Worm (Caenorhabditis elegans) whole organism, young adult: ENCODE data around the gene col-147.

ENCODE experiments used
- B0261.1 ChIP-seq: sonication (generic microtip); optimal IDR thresholded peaks from 2 replicates; lab custom pipeline; 2016; ENCODE audit warnings: mild to moderate bottlenecking, missing genetic modification characterization, moderate library complexity, missing compliant biosample characterization
- C06A6.2 ChIP-seq: fragments of 200-800 bp; sonication (Bioruptor generic); conservative IDR thresholded peaks from 2 replicates; pipeline ENCODE4 v1.3.6; 2022; ENCODE audit warnings: missing genetic modification characterization, missing compliant biosample characterization
- Y56A3A.18 ChIP-seq: fragments of 200-800 bp; sonication (Bioruptor generic); IDR thresholded peaks from 2 replicates; pipeline ENCODE4 v1.3.6; 2022; ENCODE audit warnings: missing genetic modification reagents, missing genetic modification characterization, missing compliant biosample characterization
- ama-1 ChIP-seq, 3 experiments: fragments of 150-350 bp in 1 of 3; sonication (generic microtip) in 2 of 3; optimal IDR thresholded peaks; 2 replicates each; lab custom pipeline; 2014 to 2018; ENCODE audit warnings: missing biosample characterization in 2 of 3, missing genetic modification characterization in 2 of 3, missing genetic modification reagents in 2 of 3
- aptf-2 ChIP-seq: fragments of 200-800 bp; sonication (Bioruptor generic); conservative IDR thresholded peaks from 2 replicates; pipeline ENCODE4 v1.3.6; 2022; ENCODE audit warnings: missing genetic modification reagents, missing genetic modification characterization, missing compliant biosample characterization
- attf-3 ChIP-seq: fragments of 200-800 bp; sonication (Bioruptor generic); conservative IDR thresholded peaks from 2 replicates; pipeline ENCODE4 v1.3.6; 2022; ENCODE audit warnings: missing genetic modification reagents, missing genetic modification characterization, missing compliant biosample characterization
- ccch-3 ChIP-seq: fragments of 200-800 bp; sonication (Bioruptor generic); optimal IDR thresholded peaks from 2 replicates; lab custom pipeline; 2018; ENCODE audit warnings: mild to moderate bottlenecking, missing genetic modification characterization, missing compliant biosample characterization
- ceh-27 ChIP-seq: fragments of 200-800 bp; sonication (Bioruptor generic); optimal IDR thresholded peaks from 2 replicates; lab custom pipeline; 2018; ENCODE audit warnings: mild to moderate bottlenecking, missing genetic modification characterization, moderate library complexity, missing compliant biosample characterization
- ceh-40 ChIP-seq: fragments of 200-800 bp; sonication (Bioruptor generic); IDR thresholded peaks from 2 replicates; pipeline ENCODE4 v1.3.6; 2022; ENCODE audit warnings: missing genetic modification characterization, missing compliant biosample characterization
- ceh-58 ChIP-seq: fragments of 200-800 bp; sonication (Bioruptor generic); IDR thresholded peaks from 2 replicates; pipeline ENCODE4 v1.3.6; 2022; ENCODE audit warnings: missing genetic modification characterization, missing compliant biosample characterization
- chd-7 ChIP-seq: sonication (generic microtip); optimal IDR thresholded peaks from 2 replicates; lab custom pipeline; 2016; ENCODE audit warnings: mild to moderate bottlenecking, missing genetic modification characterization, moderate library complexity, missing compliant biosample characterization
- dpl-1 ChIP-seq: fragments of 150-350 bp; optimal IDR thresholded peaks from 2 replicates; lab custom pipeline; 2014; ENCODE audit warnings: missing biosample characterization, missing genetic modification reagents, missing genetic modification characterization
- egl-18 ChIP-seq: fragments of 200-800 bp; sonication (Bioruptor generic); IDR thresholded peaks from 2 replicates; pipeline ENCODE4 v1.3.6; 2022; ENCODE audit warnings: missing genetic modification reagents, missing genetic modification characterization, missing compliant biosample characterization
- egl-44 ChIP-seq: fragments of 200-800 bp; sonication (Bioruptor generic); IDR thresholded peaks from 2 replicates; pipeline ENCODE4 v1.3.6; 2022; ENCODE audit warnings: missing genetic modification reagents, missing genetic modification characterization, missing compliant biosample characterization
- lin-40 ChIP-seq: sonication (generic microtip); optimal IDR thresholded peaks from 2 replicates; lab custom pipeline; 2016; ENCODE audit warnings: missing genetic modification characterization, mild to moderate bottlenecking, missing compliant biosample characterization, missing genotype, missing genetic modification reagents
- lir-1 ChIP-seq: fragments of 200-800 bp; sonication (Bioruptor generic); conservative IDR thresholded peaks from 2 replicates; pipeline ENCODE4 v1.3.6; 2022; ENCODE audit warnings: missing genetic modification reagents, missing genetic modification characterization, missing compliant biosample characterization
- lsl-1 ChIP-seq: fragments of 200-800 bp; sonication (Bioruptor generic); optimal IDR thresholded peaks from 2 replicates; lab custom pipeline; 2018; ENCODE audit warnings: mild to moderate bottlenecking, missing genetic modification characterization, moderate library complexity, missing compliant biosample characterization
- lsy-27 ChIP-seq: sonication (generic microtip); optimal IDR thresholded peaks from 2 replicates; lab custom pipeline; 2017; ENCODE audit warnings: missing genetic modification characterization, mild to moderate bottlenecking, missing compliant biosample characterization, antibody characterized with exemption, missing genotype, borderline replicate concordance; ENCODE audit not compliant: insufficient read depth
- mcd-1 ChIP-seq: fragments of 200-800 bp; sonication (Bioruptor generic); IDR thresholded peaks from 2 replicates; pipeline ENCODE4 v1.3.6; 2022; ENCODE audit warnings: missing genetic modification reagents, missing genetic modification characterization, missing compliant biosample characterization
- mes-4 ChIP-seq: sonication (generic microtip); optimal IDR thresholded peaks from 2 replicates; lab custom pipeline; 2016; ENCODE audit warnings: missing genotype, missing genetic modification characterization, missing compliant biosample characterization
- nfya-1 ChIP-seq: sonication (generic microtip); optimal IDR thresholded peaks from 2 replicates; lab custom pipeline; 2017; ENCODE audit warnings: antibody characterized with exemption, missing compliant biosample characterization, missing genetic modification characterization, borderline replicate concordance; ENCODE audit not compliant: insufficient read depth
- nfyb-1 ChIP-seq: fragments of 200-800 bp; sonication (Bioruptor generic); IDR thresholded peaks from 2 replicates; pipeline ENCODE4 v1.3.6; 2022; ENCODE audit warnings: missing genetic modification reagents, missing genetic modification characterization, missing compliant biosample characterization
- nhr-120 ChIP-seq: fragments of 200-800 bp; sonication (Bioruptor generic); IDR thresholded peaks from 2 replicates; pipeline ENCODE4 v1.3.6; 2022; ENCODE audit warnings: missing genetic modification characterization, missing compliant biosample characterization
- nhr-80 ChIP-seq: sonication (generic microtip); optimal IDR thresholded peaks from 2 replicates; lab custom pipeline; 2016; ENCODE audit warnings: missing genetic modification characterization, missing compliant biosample characterization
- nhr-90 ChIP-seq: sonication (generic microtip); optimal IDR thresholded peaks from 2 replicates; lab custom pipeline; 2016; ENCODE audit warnings: missing genotype, mild to moderate bottlenecking, missing genetic modification characterization, missing compliant biosample characterization
- pha-4 ChIP-seq: fragments of 150-350 bp; sonication (generic microtip); optimal IDR thresholded peaks from 2 replicates; lab custom pipeline; 2014; ENCODE audit warnings: missing biosample characterization, missing genetic modification reagents, missing genetic modification characterization
- repo-1 ChIP-seq: sonication (generic microtip); optimal IDR thresholded peaks from 2 replicates; lab custom pipeline; 2017; ENCODE audit warnings: mild to moderate bottlenecking, missing genetic modification characterization, missing compliant biosample characterization
- snpc-4 ChIP-seq, 5 experiments: fragments of 150-350 bp in 1 of 5; sonication (generic microtip) in 4 of 5; optimal IDR thresholded peaks; 2 replicates each; lab custom pipeline; 2014 to 2018; ENCODE audit warnings: missing genetic modification characterization in 5 of 5, missing biosample characterization in 3 of 5, antibody characterized with exemption in 2 of 5, mild to moderate bottlenecking in 2 of 5, missing compliant biosample characterization in 2 of 5, missing genotype in 2 of 5, moderate library complexity in 2 of 5, missing genetic modification reagents in 1 of 5
- unc-130 ChIP-seq: sonication (generic microtip); optimal IDR thresholded peaks from 2 replicates; lab custom pipeline; 2016; ENCODE audit warnings: missing genetic modification reagents, missing genetic modification characterization, missing compliant biosample characterization
- zfh-2 ChIP-seq: fragments of 200-800 bp; sonication (Bioruptor generic); conservative IDR thresholded peaks from 2 replicates; pipeline ENCODE4 v1.3.6; 2022; ENCODE audit warnings: missing genetic modification reagents, missing genetic modification characterization, missing compliant biosample characterization
- zim-3 ChIP-seq: sonication (generic microtip); optimal IDR thresholded peaks from 2 replicates; lab custom pipeline; 2017; ENCODE audit warnings: mild to moderate bottlenecking, missing genetic modification characterization, moderate library complexity, missing compliant biosample characterization
- ztf-18 ChIP-seq: sonication (generic microtip); optimal IDR thresholded peaks from 2 replicates; lab custom pipeline; 2016; ENCODE audit warnings: missing genotype, mild to moderate bottlenecking, missing genetic modification characterization, missing compliant biosample characterization
- ztf-25 ChIP-seq: fragments of 200-800 bp; sonication (Bioruptor generic); IDR thresholded peaks from 2 replicates; pipeline ENCODE4 v1.3.6; 2022; ENCODE audit warnings: missing genetic modification reagents, missing genetic modification characterization, missing compliant biosample characterization
- ztf-28 ChIP-seq: fragments of 200-800 bp; sonication (Bioruptor generic); IDR thresholded peaks from 2 replicates; pipeline ENCODE4 v1.3.6; 2022; ENCODE audit warnings: missing genetic modification reagents, missing genetic modification characterization, missing compliant biosample characterization

col-147 gene

ce11 chrV:9590317-9590716, 42.8 kb downstream of the col-147 start, which contains the start of gene K09G1.2:
K09G1.2 (plus strand) TSS chrV:9590617.
- TF ChIP-seq egl-44 (GFP tag; lab: Robert Waterston, UW) (no peak), ztf-28 (no peak), ztf-25 (no peak), Y56A3A.18 (GFP tag; lab: Robert Waterston, UW) (no peak)

- no peak for TF ChIP-seq ceh-40
- TF ChIP-seq ceh-27 (GFP tag; lab: Kevin White, UChicago) = no peak
- TF ChIP-seq lir-1 = no peak
- TF ChIP-seq nhr-90 = no peak
- TF ChIP-seq ccch-3 (GFP tag; lab: Kevin White, UChicago) = no peak
- no peak for TF ChIP-seq nhr-120
- no peak for TF ChIP-seq unc-130 (GFP tag; lab: Kevin White, UChicago)
- no peak for TF ChIP-seq repo-1 (tag; lab: Kevin White, UChicago)
- TF ChIP-seq snpc-4 (GFP tag; optimal IDR thresholded peaks at IDR 0.05; lab: Kevin White, UChicago) = no peak
- TF ChIP-seq snpc-4 (tag; optimal IDR thresholded peaks at IDR 0.05; lab: Kevin White, UChicago) = no peak
- no peak for TF ChIP-seq B0261.1
- no peak for TF ChIP-seq egl-18 (GFP tag; lab: Robert Waterston, UW)
- no peak for TF ChIP-seq lin-40
- TF ChIP-seq chd-7 = no peak
- TF ChIP-seq lsy-27 (tag; lab: Kevin White, UChicago) = no peak
- no peak for TF ChIP-seq ama-1 (optimal IDR thresholded peaks at IDR 0.05; lab: Kevin White, UChicago)
- TF ChIP-seq ama-1 (GFP tag; optimal IDR thresholded peaks at IDR 0.05; lab: Kevin White, UChicago) = no peak
- TF ChIP-seq zfh-2 (GFP tag; lab: Robert Waterston, UW) = no peak
- no peak for TF ChIP-seq lsl-1 (GFP tag; lab: Kevin White, UChicago)
- TF ChIP-seq pha-4 (tag; lab: Kevin White, UChicago) = no peak
- TF ChIP-seq nfyb-1 (GFP tag; lab: Robert Waterston, UW) = no peak
Measured at ce11 chrV:9588574-9588973, 44.6 kb downstream of the col-147 start.

ce11 chrV:9587619-9588018, 45.5 kb downstream of the col-147 start:
- no peak for TF ChIP-seq C06A6.2
- no peak for TF ChIP-seq ceh-58 (GFP tag; lab: Robert Waterston, UW)
- no peak for TF ChIP-seq zim-3 (tag; lab: Kevin White, UChicago)

- TF ChIP-seq mes-4 (tag; lab: Kevin White, UChicago) (no peak), mcd-1 (GFP tag; lab: Robert Waterston, UW) (no peak), nfya-1 (tag; lab: Kevin White, UChicago) (no peak), aptf-2 (GFP tag; lab: Robert Waterston, UW) (no peak), B0261.1 (no peak), dpl-1 (no peak), ztf-18 (tag; lab: Kevin White, UChicago) (no peak), nhr-80 (no peak)
Measured at ce11 chrV:9584263-9584662, 48.9 kb downstream of the col-147 start.

- TF ChIP-seq attf-3 (GFP tag; lab: Robert Waterston, UW) (no peak), ama-1 (optimal IDR thresholded peaks at IDR 0.05; lab: Kevin White, UChicago) (no peak), ama-1 (GFP tag; optimal IDR thresholded peaks at IDR 0.05; lab: Kevin White, UChicago) (no peak), zim-3 (tag; lab: Kevin White, UChicago) (no peak)
Measured at ce11 chrV:9583323-9583644, 49.9 kb downstream of the col-147 start, which contains the start of gene K09G1.1. K09G1.1 (plus strand) TSS chrV:9583545.
